Worm (Caenorhabditis elegans): ENCODE results near the gene srlf-31.

srlf-31 gene

DNA sequence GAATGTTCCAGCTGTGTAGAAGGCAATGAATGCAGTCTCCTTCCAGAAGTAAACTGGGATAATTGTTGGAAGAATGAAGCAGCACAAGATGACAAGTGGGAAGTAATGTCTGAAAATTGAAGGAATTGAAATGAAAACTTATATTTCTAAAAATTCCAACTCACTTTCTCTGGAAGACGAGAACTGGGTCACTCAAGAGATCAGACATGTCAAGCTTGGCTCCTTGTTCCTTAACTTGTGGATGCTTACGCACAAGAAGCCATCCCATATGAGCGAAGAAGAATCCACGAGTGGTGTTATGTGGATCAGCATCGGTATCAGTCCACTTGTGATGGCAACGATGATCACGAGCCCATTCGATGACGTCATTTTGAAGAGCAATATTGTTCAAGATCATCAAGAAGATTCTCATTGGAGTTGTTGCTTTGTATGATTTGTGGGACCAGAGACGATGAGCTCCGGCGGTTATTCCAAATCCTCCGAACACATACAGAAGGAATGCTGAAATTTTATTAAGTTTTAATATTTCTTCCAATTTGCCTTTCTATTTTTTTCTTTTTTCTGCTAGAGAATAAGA is 8.6 kb downstream of the srlf-31 start:
- TF ChIP-seq snpc-4 (tag; optimal IDR thresholded peaks at IDR 0.05): no peak
- no peak for TF ChIP-seq peb-1 (tag; optimal IDR thresholded peaks at IDR 0.05)
- TF ChIP-seq R02D3.7 (tag; optimal IDR thresholded peaks at IDR 0.05): no peak
- no peak for TF ChIP-seq skn-1 (tag; optimal IDR thresholded peaks at IDR 0.05)
- no peak for TF ChIP-seq ama-1 (optimal IDR thresholded peaks at IDR 0.05)
- no peak for TF ChIP-seq fos-1 (tag; optimal IDR thresholded peaks at IDR 0.05)
- TF ChIP-seq egl-27 (tag; optimal IDR thresholded peaks at IDR 0.05): no peak
- no peak for TF ChIP-seq lin-13 (GFP tag; optimal IDR thresholded peaks at IDR 0.05)
- no peak for TF ChIP-seq nhr-23 (tag; optimal IDR thresholded peaks at IDR 0.05)
- TF ChIP-seq F13H6.1 (tag; optimal IDR thresholded peaks at IDR 0.05): no peak
- TF ChIP-seq ztf-1 (GFP tag; conservative IDR thresholded peaks at IDR 0.05): no peak
- TF ChIP-seq mab-5 (tag; optimal IDR thresholded peaks at IDR 0.05): no peak
- no peak for TF ChIP-seq blmp-1 (tag; optimal IDR thresholded peaks at IDR 0.05; ENCODE audit: insufficient read depth)

ce11 chrIV:11913295-11913940 is 9.6 kb downstream of the srlf-31 start:
- TF ChIP-seq fos-1 (tag; optimal IDR thresholded peaks at IDR 0.05) (peak; percentile 11), gmeb-1 (tag; optimal IDR thresholded peaks at IDR 0.05) (peak; percentile 12), sma-3 (GFP tag; optimal IDR thresholded peaks at IDR 0.05) (no peak)

DNA sequence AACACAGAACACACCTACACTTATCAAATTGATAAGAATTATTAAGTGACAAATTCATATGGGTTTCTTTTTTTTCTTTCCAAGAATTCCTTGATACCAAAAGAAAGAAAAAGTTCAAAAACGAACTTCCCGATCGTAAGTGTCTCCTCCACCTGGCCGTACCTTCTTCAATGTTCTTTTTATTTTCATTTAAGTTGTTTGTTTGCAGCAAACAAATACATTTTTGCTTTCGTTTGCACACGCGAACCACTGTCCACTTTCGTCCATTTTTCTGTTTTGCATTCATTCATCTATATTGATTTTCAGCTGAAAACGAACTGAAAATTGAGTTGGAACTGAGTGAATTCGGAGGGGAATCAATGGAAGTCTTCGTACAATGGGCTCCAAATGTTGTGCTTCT is 11.3 kb downstream of the srlf-31 start, which contains the start of gene VZK822L.2:
TSS of gene VZK822L.2 (plus strand) at position 301 of the 400 bp plus-strand sequence.
- no peak for TF ChIP-seq unc-39 (tag; optimal IDR thresholded peaks at IDR 0.05)
- TF ChIP-seq sma-9 (GFP tag; optimal IDR thresholded peaks at IDR 0.05): no peak
- TF ChIP-seq sma-9 (tag; optimal IDR thresholded peaks at IDR 0.05): no peak
- TF ChIP-seq skn-1 (tag; optimal IDR thresholded peaks at IDR 0.05): no peak
- TF ChIP-seq fos-1 (tag; optimal IDR thresholded peaks at IDR 0.05): peak; percentile 43

- no peak for TF ChIP-seq nhr-11 (tag; optimal IDR thresholded peaks at IDR 0.05)
- no peak for TF ChIP-seq crh-2 (tag; optimal IDR thresholded peaks at IDR 0.05)
- TF ChIP-seq unc-55 (GFP tag; optimal IDR thresholded peaks at IDR 0.05): no peak
- TF ChIP-seq elt-1 (tag; optimal IDR thresholded peaks at IDR 0.05): peak; percentile 61
- no peak for TF ChIP-seq nhr-6 (tag; optimal IDR thresholded peaks at IDR 0.05)
- TF ChIP-seq unc-62 (GFP tag; optimal IDR thresholded peaks at IDR 0.05): no peak
These were observed 14.2 kb downstream of the srlf-31 start for ce11 chrIV:11908733-11909132.

ce11 chrIV:11903676-11904075 is 19.3 kb downstream of the srlf-31 start:
- no peak for TF ChIP-seq peb-1 (tag; optimal IDR thresholded peaks at IDR 0.05)
- TF ChIP-seq ceh-16 (tag; optimal IDR thresholded peaks at IDR 0.05): peak; percentile 58
- TF ChIP-seq unc-39 (tag; optimal IDR thresholded peaks at IDR 0.05): no peak
- TF ChIP-seq sma-3 (GFP tag; optimal IDR thresholded peaks at IDR 0.05): no peak
- TF ChIP-seq nhr-6 (tag; optimal IDR thresholded peaks at IDR 0.05): no peak
- TF ChIP-seq lin-13 (GFP tag; optimal IDR thresholded peaks at IDR 0.05): no peak
- TF ChIP-seq nhr-12 (tag; optimal IDR thresholded peaks at IDR 0.05): no peak
- TF ChIP-seq ztf-11 (tag; optimal IDR thresholded peaks at IDR 0.05): no peak
- peak; percentile 56 for TF ChIP-seq elt-1 (tag; optimal IDR thresholded peaks at IDR 0.05)
- TF ChIP-seq fos-1 (tag; optimal IDR thresholded peaks at IDR 0.05): no peak
- peak; percentile 6 for TF ChIP-seq sma-9 (GFP tag; optimal IDR thresholded peaks at IDR 0.05)
- TF ChIP-seq sma-9 (tag; optimal IDR thresholded peaks at IDR 0.05): no peak
- TF ChIP-seq Y55F3AM.14 (GFP tag; optimal IDR thresholded peaks at IDR 0.05): no peak
- TF ChIP-seq lsy-2 (tag; optimal IDR thresholded peaks at IDR 0.05): no peak
- no peak for TF ChIP-seq mbf-1 (tag; optimal IDR thresholded peaks at IDR 0.05)

DNA sequence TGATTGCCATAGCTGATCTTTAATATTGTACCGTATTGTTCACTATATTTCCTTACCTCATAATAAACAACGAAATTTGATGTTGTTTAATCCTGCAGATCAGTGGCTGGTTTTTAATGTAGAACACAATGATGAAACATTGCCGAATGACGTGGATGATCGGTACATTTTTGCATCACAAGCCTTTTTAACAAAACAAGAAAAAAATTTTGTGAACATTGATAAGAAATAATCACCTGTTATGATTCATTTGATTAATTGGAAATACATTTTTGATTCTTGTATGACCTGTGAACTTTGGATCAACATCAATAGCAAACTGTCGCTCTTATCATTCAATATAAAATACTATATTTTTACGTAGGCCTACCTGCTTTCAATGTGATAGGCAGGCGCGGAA is 20.1 kb downstream of the srlf-31 start:
- TF ChIP-seq skn-1 (tag; optimal IDR thresholded peaks at IDR 0.05) (no peak), nhr-25 (tag; optimal IDR thresholded peaks at IDR 0.05) (peak; percentile 3), unc-55 (GFP tag; optimal IDR thresholded peaks at IDR 0.05) (no peak), nhr-21 (tag; optimal IDR thresholded peaks at IDR 0.05) (no peak), ama-1 (optimal IDR thresholded peaks at IDR 0.05) (no peak)

All from whole organism, L2 larva.